Fruit fly (Drosophila melanogaster): ENCODE data around the gene RpS12.

DNA sequence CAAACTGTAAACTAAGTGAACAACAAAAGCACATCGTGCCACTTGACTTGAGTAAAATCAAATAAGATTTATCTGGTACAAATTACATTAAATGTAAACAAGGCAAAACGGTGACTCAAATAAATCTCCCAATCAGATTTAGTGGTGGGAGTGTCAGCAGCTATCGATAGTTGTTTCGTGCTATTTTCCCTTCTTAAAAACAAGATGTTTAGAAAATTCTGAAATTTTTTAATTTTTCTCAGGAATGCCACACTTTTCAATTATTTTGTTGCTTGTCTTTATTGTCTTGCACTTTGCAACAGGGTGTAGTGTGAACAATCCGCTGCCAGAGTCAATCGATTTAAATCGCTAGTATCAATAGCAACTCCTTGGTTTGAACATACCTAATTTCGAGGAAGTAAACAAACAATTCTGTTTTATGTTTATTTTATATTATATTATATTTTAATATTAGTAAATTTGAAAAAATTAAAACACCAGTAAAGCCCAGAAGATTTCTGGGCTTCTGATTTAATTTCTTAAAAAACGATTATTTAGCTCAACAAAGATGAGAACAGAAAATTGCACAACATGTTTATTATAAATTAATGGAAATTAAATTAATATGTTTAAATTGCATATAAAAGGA, 7.8 kb upstream of the RpS12 start, which contains the start of gene MICAL-like:
- TF ChIP-seq CG7045 (GFP tag; optimal IDR thresholded peaks at IDR 0.05) (no peak), Clk (GFP tag; optimal IDR thresholded peaks at IDR 0.05) (no peak), CG12768 (GFP tag; optimal IDR thresholded peaks at IDR 0.05) (no peak), toe (GFP tag; optimal IDR thresholded peaks at IDR 0.05) (peak; percentile 53), cic (GFP tag; optimal IDR thresholded peaks at IDR 0.05) (no peak), Mnt (GFP tag; optimal IDR thresholded peaks at IDR 0.05) (no peak)

Measured in whole organism, adult.